Worm (Caenorhabditis elegans): ENCODE measurements around the gene ZK1307.9.
A peak's percentile ranks its signal among the peaks of the same experiment; 100 is the strongest.

The ZK1307.9 gene

ce11 chrII:9674678-9675077 is 25.4 kb downstream of the ZK1307.9 start, which contains the start of gene arc-1:
TSS of gene arc-1 (plus strand) at chrII:9674978.
- TF ChIP-seq ZK546.5 (tag; optimal IDR thresholded peaks at IDR 0.05) (no peak), Y5F2A.4 (GFP tag; optimal IDR thresholded peaks at IDR 0.05) (no peak), unc-62 (GFP tag; optimal IDR thresholded peaks at IDR 0.05 in 1 of 2) (no peak), unc-62 (tag; optimal IDR thresholded peaks at IDR 0.05) (no peak), unc-39 (tag; optimal IDR thresholded peaks at IDR 0.05) (no peak)

- TF ChIP-seq ceh-44 (GFP tag; IDR thresholded peaks at IDR 0.05) (no peak), ctbp-1 (GFP tag; IDR thresholded peaks at IDR 0.05) (no peak), F37D6.2 (tag; optimal IDR thresholded peaks at IDR 0.05) (no peak), ceh-32 (tag; optimal IDR thresholded peaks at IDR 0.05; ENCODE audit: poor library complexity) (no peak), daf-16 (GFP tag; optimal IDR thresholded peaks at IDR 0.05) (no peak), daf-16 (tag; optimal IDR thresholded peaks at IDR 0.05) (peak; percentile 24), dmd-6 (GFP tag; IDR thresholded peaks at IDR 0.05) (peak; percentile 19; the same call in 1 of the 2 replicates), pqm-1 (tag; optimal IDR thresholded peaks at IDR 0.05) (peak; percentile 90), lin-38 (GFP tag; IDR thresholded peaks at IDR 0.05) (no peak), duxl-1 (tag; optimal IDR thresholded peaks at IDR 0.05; ENCODE audit: poor library complexity) (no peak), dve-1 (tag; optimal IDR thresholded peaks at IDR 0.05; ENCODE audit: insufficient read depth) (peak; percentile 56), lsy-2 (tag; optimal IDR thresholded peaks at IDR 0.05) (peak in 1 of 2 experiments; percentile 21), aha-1 (tag) (no peak), nhr-28 (tag; optimal IDR thresholded peaks at IDR 0.05) (peak; percentile 5), Y5F2A.4 (GFP tag; optimal IDR thresholded peaks at IDR 0.05) (no peak), nhr-77 (tag; optimal IDR thresholded peaks at IDR 0.05) (peak; percentile 7)
These were observed 28.2 kb downstream of the ZK1307.9 start for ce11 chrII:9677470-9677869.

ce11 chrII:9679842-9680241 is 30.6 kb downstream of the ZK1307.9 start:
- TF ChIP-seq lin-1 (GFP tag; IDR thresholded peaks at IDR 0.05): no peak
- no peak for TF ChIP-seq zfp-3 (GFP tag; conservative IDR thresholded peaks at IDR 0.05)
- TF ChIP-seq hlh-11 (tag; optimal IDR thresholded peaks at IDR 0.05): no peak
- peak in 1 of 2 experiments; percentile 5 for TF ChIP-seq lsy-2 (tag; optimal IDR thresholded peaks at IDR 0.05)
- TF ChIP-seq hmg-1.1 (GFP tag; IDR thresholded peaks at IDR 0.05): 0 out of 2 replicates have a peak, but pooled peaks have one; percentile 28
- peak; percentile 7 for TF ChIP-seq aha-1 (tag)

ce11 chrII:9680493-9680892 is 31.2 kb downstream of the ZK1307.9 start, which contains the start of gene ZK1320.13:
TSS of gene ZK1320.13 (plus strand) at chrII:9680793.
- TF ChIP-seq hif-1 (tag; optimal IDR thresholded peaks at IDR 0.05) (no peak), php-3 (GFP tag; IDR thresholded peaks at IDR 0.05) (no peak), dpl-1 (GFP tag; optimal IDR thresholded peaks at IDR 0.05) (no peak), Y75B8A.6 (GFP tag; IDR thresholded peaks at IDR 0.05) (no peak), ama-1 (optimal IDR thresholded peaks at IDR 0.05) (no peak), ZK546.5 (tag; optimal IDR thresholded peaks at IDR 0.05) (no peak), madf-5 (GFP tag; IDR thresholded peaks at IDR 0.05) (no peak), ceh-62 (tag; optimal IDR thresholded peaks at IDR 0.05) (no peak), unc-39 (tag; optimal IDR thresholded peaks at IDR 0.05) (no peak), saeg-2 (GFP tag; IDR thresholded peaks at IDR 0.05) (no peak)

ce11 chrII:9682044-9682443 is 32.8 kb downstream of the ZK1307.9 start:
- TF ChIP-seq fkh-10 (GFP tag; optimal IDR thresholded peaks at IDR 0.05) (peak; percentile 18), lin-39 (tag; optimal IDR thresholded peaks at IDR 0.05) (no peak), gei-8 (GFP tag; optimal IDR thresholded peaks at IDR 0.05) (no peak)
